Worm (Caenorhabditis elegans) whole organism, young adult: ENCODE measurements around the gene srh-15.

ENCODE experiments used
- B0019.2 ChIP-seq: fragments of 200-800 bp; sonication (Bioruptor generic); conservative IDR thresholded peaks from 2 replicates; pipeline ENCODE4 v1.3.6; 2022; ENCODE audit warnings: missing genetic modification reagents, missing genetic modification characterization, missing compliant biosample characterization
- D2030.7 ChIP-seq: fragments of 200-800 bp; sonication (Bioruptor generic); IDR thresholded peaks from 2 replicates; pipeline ENCODE4 v1.3.6; 2022; ENCODE audit warnings: missing genetic modification reagents, missing genetic modification characterization, missing compliant biosample characterization
- F52B5.7 ChIP-seq: sonication (generic microtip); optimal IDR thresholded peaks from 2 replicates; lab custom pipeline; 2016; ENCODE audit warnings: mild to moderate bottlenecking, missing genetic modification characterization, missing compliant biosample characterization
- K11D2.4 ChIP-seq: fragments of 200-800 bp; sonication (Bioruptor generic); IDR thresholded peaks from 2 replicates; pipeline ENCODE4 v1.3.6; 2022; ENCODE audit warnings: missing genetic modification reagents, missing genetic modification characterization, missing compliant biosample characterization
- K12H6.12 ChIP-seq: fragments of 200-800 bp; sonication (Bioruptor generic); optimal IDR thresholded peaks from 2 replicates; lab custom pipeline; 2018; ENCODE audit warnings: mild to moderate bottlenecking, missing genetic modification characterization, missing compliant biosample characterization
- T26A5.8 ChIP-seq: sonication (generic microtip); optimal IDR thresholded peaks from 2 replicates; lab custom pipeline; 2016; ENCODE audit warnings: missing genetic modification characterization, missing compliant biosample characterization
- Y53F4B.3 ChIP-seq: fragments of 200-800 bp; sonication (Bioruptor generic); IDR thresholded peaks from 2 replicates; pipeline ENCODE4 v1.3.6; 2022; ENCODE audit warnings: missing genetic modification reagents, missing genetic modification characterization, missing compliant biosample characterization
- Y56A3A.18 ChIP-seq: fragments of 200-800 bp; sonication (Bioruptor generic); IDR thresholded peaks from 2 replicates; pipeline ENCODE4 v1.3.6; 2022; ENCODE audit warnings: missing genetic modification reagents, missing genetic modification characterization, missing compliant biosample characterization
- attf-3 ChIP-seq: fragments of 200-800 bp; sonication (Bioruptor generic); conservative IDR thresholded peaks from 2 replicates; pipeline ENCODE4 v1.3.6; 2022; ENCODE audit warnings: missing genetic modification reagents, missing genetic modification characterization, missing compliant biosample characterization
- attf-6 ChIP-seq: fragments of 200-800 bp; sonication (Bioruptor generic); IDR thresholded peaks from 2 replicates; pipeline ENCODE4 v1.3.6; 2022; ENCODE audit warnings: missing genetic modification reagents, missing genetic modification characterization, missing compliant biosample characterization
- bed-1 ChIP-seq: fragments of 200-800 bp; sonication (Bioruptor generic); IDR thresholded peaks from 2 replicates; pipeline ENCODE4 v1.3.6; 2022; ENCODE audit warnings: missing genetic modification reagents, missing genetic modification characterization, missing compliant biosample characterization
- ceh-58 ChIP-seq: fragments of 200-800 bp; sonication (Bioruptor generic); IDR thresholded peaks from 2 replicates; pipeline ENCODE4 v1.3.6; 2022; ENCODE audit warnings: missing genetic modification characterization, missing compliant biosample characterization
- ceh-79 ChIP-seq: sonication (generic microtip); optimal IDR thresholded peaks from 2 replicates; lab custom pipeline; 2017; ENCODE audit warnings: mild to moderate bottlenecking, missing genetic modification characterization, missing compliant biosample characterization
- die-1 ChIP-seq: sonication (generic microtip); optimal IDR thresholded peaks from 2 replicates; lab custom pipeline; 2016; ENCODE audit warnings: missing genotype, mild to moderate bottlenecking, missing genetic modification characterization, missing compliant biosample characterization
- dpff-1 ChIP-seq: sonication (generic microtip); optimal IDR thresholded peaks from 2 replicates; lab custom pipeline; 2017; ENCODE audit warnings: mild to moderate bottlenecking, missing genetic modification characterization, missing compliant biosample characterization
- ets-4 ChIP-seq: fragments of 200-800 bp; sonication (Bioruptor generic); optimal IDR thresholded peaks from 2 replicates; lab custom pipeline; 2018; ENCODE audit warnings: mild to moderate bottlenecking, missing genetic modification characterization, missing compliant biosample characterization
- let-526 ChIP-seq: fragments of 200-800 bp; sonication (Bioruptor generic); IDR thresholded peaks from 2 replicates; pipeline ENCODE4 v1.3.6; 2022; ENCODE audit warnings: missing genetic modification reagents, missing genetic modification characterization, missing compliant biosample characterization
- lin-35 ChIP-seq, 3 experiments: fragments of 150-350 bp in 2 of 3; sonication (generic microtip) in 1 of 3; optimal IDR thresholded peaks; 2 replicates each; lab custom pipeline; 2014 to 2018; ENCODE audit warnings: missing biosample characterization in 3 of 3, missing genetic modification characterization in 3 of 3, missing genetic modification reagents in 3 of 3
- lir-1 ChIP-seq: fragments of 200-800 bp; sonication (Bioruptor generic); conservative IDR thresholded peaks from 2 replicates; pipeline ENCODE4 v1.3.6; 2022; ENCODE audit warnings: missing genetic modification reagents, missing genetic modification characterization, missing compliant biosample characterization
- madf-6 ChIP-seq: fragments of 200-800 bp; sonication (Bioruptor generic); IDR thresholded peaks from 2 replicates; pipeline ENCODE4 v1.3.6; 2022; ENCODE audit warnings: missing genetic modification reagents, missing genetic modification characterization, missing compliant biosample characterization
- mxl-1 ChIP-seq: sonication (generic microtip); optimal IDR thresholded peaks from 2 replicates; lab custom pipeline; 2016; ENCODE audit warnings: missing genetic modification characterization, missing compliant biosample characterization
- nhr-179 ChIP-seq: sonication (generic microtip); optimal IDR thresholded peaks from 2 replicates; lab custom pipeline; 2016; ENCODE audit warnings: mild to moderate bottlenecking, missing genetic modification characterization, missing compliant biosample characterization
- nhr-27 ChIP-seq: fragments of 200-800 bp; sonication (Bioruptor generic); optimal IDR thresholded peaks from 2 replicates; lab custom pipeline; 2018; ENCODE audit warnings: mild to moderate bottlenecking, missing genetic modification characterization, moderate library complexity, missing compliant biosample characterization
- nhr-80 ChIP-seq: sonication (generic microtip); optimal IDR thresholded peaks from 2 replicates; lab custom pipeline; 2016; ENCODE audit warnings: missing genetic modification characterization, missing compliant biosample characterization
- repo-1 ChIP-seq: sonication (generic microtip); optimal IDR thresholded peaks from 2 replicates; lab custom pipeline; 2017; ENCODE audit warnings: mild to moderate bottlenecking, missing genetic modification characterization, missing compliant biosample characterization
- sdz-38 ChIP-seq: sonication (generic microtip); optimal IDR thresholded peaks from 2 replicates; lab custom pipeline; 2016; ENCODE audit warnings: missing genotype, missing genetic modification characterization, missing compliant biosample characterization
- sea-2 ChIP-seq: fragments of 200-800 bp; sonication (Bioruptor generic); IDR thresholded peaks from 2 replicates; pipeline ENCODE4 v1.3.6; 2022; ENCODE audit warnings: missing genetic modification characterization, missing compliant biosample characterization
- tbx-9 ChIP-seq: sonication (generic microtip); optimal IDR thresholded peaks from 2 replicates; lab custom pipeline; 2016; ENCODE audit warnings: borderline replicate concordance, missing genetic modification characterization, inconsistent platforms, missing compliant biosample characterization
- xnd-1 ChIP-seq: sonication (generic microtip); optimal IDR thresholded peaks from 2 replicates; lab custom pipeline; 2016; ENCODE audit warnings: missing genotype, missing genetic modification reagents, missing genetic modification characterization, missing compliant biosample characterization
- zim-3 ChIP-seq: sonication (generic microtip); optimal IDR thresholded peaks from 2 replicates; lab custom pipeline; 2017; ENCODE audit warnings: mild to moderate bottlenecking, missing genetic modification characterization, moderate library complexity, missing compliant biosample characterization
- ztf-25 ChIP-seq: fragments of 200-800 bp; sonication (Bioruptor generic); IDR thresholded peaks from 2 replicates; pipeline ENCODE4 v1.3.6; 2022; ENCODE audit warnings: missing genetic modification reagents, missing genetic modification characterization, missing compliant biosample characterization

srh-15 gene

DNA sequence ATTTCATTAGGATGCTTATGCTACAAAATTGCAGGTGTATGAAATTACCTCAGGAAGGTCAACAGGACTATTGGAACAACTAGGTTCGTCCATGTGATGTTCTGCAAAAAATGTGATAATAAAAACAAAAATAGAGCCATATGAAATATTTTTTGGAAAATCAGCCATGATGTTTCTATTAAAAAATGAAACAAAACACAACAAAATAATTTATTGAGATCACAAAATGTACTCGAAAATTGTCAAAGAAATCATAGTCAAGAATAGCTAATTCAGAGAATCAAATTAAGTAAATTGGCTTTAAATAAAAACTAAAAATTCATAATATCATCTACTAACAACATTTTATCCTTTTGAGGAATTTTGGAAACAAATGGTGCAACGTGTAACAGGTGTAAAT is 10.1 kb downstream of the srh-15 start, which contains the start of gene nhr-129:
nhr-129 (minus strand) TSS at position 101 of the 400 bp plus-strand sequence.
- no peak for TF ChIP-seq B0019.2 (GFP tag; lab: Robert Waterston, UW)
- no peak for TF ChIP-seq Y53F4B.3 (GFP tag; lab: Robert Waterston, UW)
- no peak for TF ChIP-seq bed-1 (GFP tag; lab: Robert Waterston, UW)
- TF ChIP-seq F52B5.7 (tag; lab: Kevin White, UChicago), result no peak
- TF ChIP-seq lir-1 (GFP tag; lab: Robert Waterston, UW), result no peak
- no peak for TF ChIP-seq dpff-1 (tag; lab: Kevin White, UChicago)
- no peak for TF ChIP-seq repo-1 (tag; lab: Kevin White, UChicago)
- no peak for TF ChIP-seq attf-3
- no peak for TF ChIP-seq lin-35 (GFP tag; optimal IDR thresholded peaks at IDR 0.05; lab: Kevin White, UChicago)

DNA sequence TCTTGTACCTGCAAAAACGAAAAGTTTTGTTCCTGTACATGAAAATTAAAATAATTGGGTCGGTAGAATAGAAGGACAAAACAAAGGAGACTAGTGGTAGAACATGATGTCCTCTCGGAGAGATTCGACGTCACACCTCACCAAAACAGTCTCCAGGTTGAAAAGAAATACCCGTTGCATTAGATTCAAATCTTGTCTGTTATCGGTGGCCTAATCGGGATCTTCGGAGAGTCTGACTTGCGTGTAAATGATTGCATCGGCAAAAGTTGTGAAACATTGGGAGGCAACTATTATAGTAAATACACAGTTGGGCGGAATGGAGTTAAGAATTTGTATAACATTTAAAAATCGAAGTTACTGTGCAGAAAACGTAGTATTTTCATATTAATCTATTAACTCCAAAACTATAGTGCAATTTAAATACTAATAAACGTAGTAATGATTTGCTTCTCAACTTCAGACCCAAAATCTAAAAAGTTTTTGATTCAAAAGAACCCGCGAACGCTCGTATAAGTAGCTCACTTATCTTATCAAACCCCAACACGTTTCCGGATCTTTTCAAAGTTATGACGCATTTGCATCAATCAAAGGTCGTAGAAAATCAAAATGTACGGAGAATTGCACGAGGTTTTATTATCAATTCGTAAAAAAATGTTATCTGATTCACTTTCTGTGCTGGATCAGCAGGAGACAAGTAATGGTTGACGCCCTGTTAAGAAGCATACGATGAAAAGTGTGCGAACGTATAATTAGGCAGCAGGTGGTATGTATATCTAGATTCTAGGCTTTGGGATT is 12.8 kb downstream of the srh-15 start, which contains the start of gene nhr-168:
nhr-168 (minus strand) TSS at position 486 of the 795 bp plus-strand sequence.
- TF ChIP-seq sdz-38 (tag; lab: Kevin White, UChicago), result no peak
- no peak for TF ChIP-seq ceh-79 (tag; lab: Kevin White, UChicago)
- peak; percentile 62 for TF ChIP-seq nhr-80 (tag; lab: Kevin White, UChicago)
- no peak for TF ChIP-seq tbx-9 (tag; lab: Kevin White, UChicago)

- TF ChIP-seq lin-35 (GFP tag; optimal IDR thresholded peaks at IDR 0.05; lab: Kevin White, UChicago) (no peak), attf-6 (GFP tag; lab: Robert Waterston, UW) (no peak), K12H6.12 (tag; lab: Kevin White, UChicago) (no peak), let-526 (GFP tag; lab: Robert Waterston, UW) (no peak), mxl-1 (tag; lab: Kevin White, UChicago) (no peak), ceh-58 (no peak), T26A5.8 (tag; lab: Kevin White, UChicago) (no peak), lir-1 (GFP tag; lab: Robert Waterston, UW) (no peak), die-1 (tag; lab: Kevin White, UChicago) (no peak), madf-6 (GFP tag; lab: Robert Waterston, UW) (no peak)
Measured at ce11 chrV:13334447-13334846, 13.7 kb downstream of the srh-15 start.

DNA sequence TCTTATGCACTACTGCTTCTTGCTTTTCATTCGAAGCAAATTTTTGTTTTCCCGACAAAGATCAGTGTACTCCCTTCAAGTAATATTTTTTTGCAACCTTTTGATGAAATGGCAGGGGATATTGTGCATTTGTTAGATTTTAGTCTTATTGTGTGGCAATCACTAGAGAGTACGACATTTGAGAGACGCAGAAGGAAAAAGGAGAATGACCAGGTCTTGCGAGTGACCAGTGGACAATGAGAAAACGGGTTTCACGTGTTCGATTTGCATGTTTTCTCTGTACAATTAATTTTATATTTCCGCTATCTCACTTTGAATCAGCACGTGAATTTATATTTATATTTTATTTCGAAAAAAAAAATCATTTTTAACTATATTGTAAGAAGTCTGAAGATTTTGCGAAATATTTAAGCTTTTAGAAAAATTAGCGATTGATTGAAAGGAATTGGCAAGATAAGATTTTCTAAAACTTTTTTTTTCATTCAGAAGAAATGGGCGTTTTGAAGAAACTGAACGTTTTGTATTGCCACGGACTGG is 15.2 kb downstream of the srh-15 start, which contains the start of gene C50B6.9:
C50B6.9 (plus strand) TSS at position 487 of the 537 bp plus-strand sequence.
- TF ChIP-seq xnd-1 (tag; lab: Kevin White, UChicago) (no peak), zim-3 (tag; lab: Kevin White, UChicago) (no peak), K11D2.4 (GFP tag; lab: Robert Waterston, UW) (no peak), nhr-27 (no peak), sea-2 (GFP tag; lab: Robert Waterston, UW) (no peak), D2030.7 (GFP tag; lab: Robert Waterston, UW) (no peak), nhr-179 (tag; lab: Kevin White, UChicago) (no peak), ztf-25 (GFP tag; lab: Robert Waterston, UW) (no peak), ets-4 (GFP tag; lab: Kevin White, UChicago) (no peak), Y56A3A.18 (no peak)
